Worm (Caenorhabditis elegans): ENCODE data around the gene F41H10.1.

DNA sequence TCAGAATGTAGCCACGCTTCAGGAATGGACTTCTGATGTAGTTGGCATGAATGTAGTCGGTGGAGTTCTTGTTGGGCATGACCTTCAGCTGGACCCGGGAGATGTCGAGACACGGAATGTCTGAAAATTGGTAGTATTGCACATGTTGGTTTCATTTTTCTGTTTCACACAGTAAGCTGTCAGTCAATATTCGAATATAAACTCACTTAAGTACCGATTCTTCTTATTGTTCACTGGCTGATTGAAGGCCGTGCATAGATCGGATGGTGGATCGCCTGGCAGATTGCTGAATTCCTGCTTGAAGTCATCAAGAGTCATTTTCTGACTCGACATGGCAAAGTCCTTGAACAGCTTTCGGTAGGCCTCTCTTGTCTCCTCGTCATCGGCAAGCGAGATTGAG, 26.4 kb downstream of the F41H10.1 start:
- TF ChIP-seq sup-37 (GFP tag; optimal IDR thresholded peaks at IDR 0.05) (no peak), ztf-11 (tag; optimal IDR thresholded peaks at IDR 0.05) (no peak), efl-1 (optimal IDR thresholded peaks at IDR 0.05) (no peak), efl-1 (GFP tag; optimal IDR thresholded peaks at IDR 0.05 in 1 of 2) (no peak), aly-2 (tag; optimal IDR thresholded peaks at IDR 0.05) (no peak), dsc-1 (tag; optimal IDR thresholded peaks at IDR 0.05) (no peak), lin-15B (tag; optimal IDR thresholded peaks at IDR 0.05) (no peak), hlh-17 (GFP tag; optimal IDR thresholded peaks at IDR 0.05; ENCODE audit: borderline replicate concordance) (no peak), nhr-28 (tag; optimal IDR thresholded peaks at IDR 0.05) (no peak), blmp-1 (tag; optimal IDR thresholded peaks at IDR 0.05) (no peak)
